Worm (Caenorhabditis elegans) whole organism, L1 larva: ENCODE results near the gene gpa-6.

Experiments used
- C34B4.2 ChIP-seq: sonication (generic microtip); optimal IDR thresholded peaks from 2 replicates; lab custom pipeline; 2017; ENCODE audit warnings: mild to moderate bottlenecking, missing genetic modification characterization, missing compliant biosample characterization
- Y116A8C.19 ChIP-seq: sonication (generic microtip); optimal IDR thresholded peaks from 2 replicates; lab custom pipeline; 2016; ENCODE audit warnings: missing compliant biosample characterization, missing genetic modification characterization, borderline replicate concordance
- aly-2 ChIP-seq: fragments of 150-350 bp; optimal IDR thresholded peaks from 2 replicates; lab custom pipeline; 2014; ENCODE audit warnings: missing biosample characterization, missing genetic modification characterization
- ceh-63 ChIP-seq: fragments of 200-800 bp; sonication (Bioruptor generic); optimal IDR thresholded peaks from 2 replicates; lab custom pipeline; 2018; ENCODE audit warnings: mild to moderate bottlenecking, missing genetic modification characterization, missing compliant biosample characterization
- ceh-8 ChIP-seq: fragments of 200-800 bp; sonication (Bioruptor generic); optimal IDR thresholded peaks from 2 replicates; lab custom pipeline; 2018; ENCODE audit warnings: mild to moderate bottlenecking, missing genetic modification characterization, moderate library complexity, missing compliant biosample characterization
- dsc-1 ChIP-seq: sonication (generic microtip); optimal IDR thresholded peaks from 2 replicates; lab custom pipeline; 2016; ENCODE audit warnings: mild to moderate bottlenecking, missing genetic modification characterization, missing compliant biosample characterization
- egl-13 ChIP-seq: sonication (generic microtip); optimal IDR thresholded peaks from 2 replicates; lab custom pipeline; 2016; ENCODE audit warnings: missing genotype, missing genetic modification reagents, missing genetic modification characterization, missing compliant biosample characterization
- egl-27 ChIP-seq, 2 experiments: fragments of 150-350 bp in 1 of 2; sonication (generic microtip); optimal IDR thresholded peaks; 3 replicates each; lab custom pipeline; 2017 to 2018; ENCODE audit warnings: missing biosample characterization in 2 of 2, missing genetic modification characterization in 2 of 2, missing genetic modification reagents in 2 of 2
- ets-5 ChIP-seq: fragments of 200-800 bp; sonication (Bioruptor generic); IDR thresholded peaks from 2 replicates; pipeline ENCODE4 v1.3.6; 2022; ENCODE audit warnings: missing genetic modification characterization, missing compliant biosample characterization
- fkh-10 ChIP-seq: sonication (generic microtip); optimal IDR thresholded peaks from 2 replicates; lab custom pipeline; 2017; ENCODE audit warnings: missing biosample characterization, missing genetic modification reagents, missing genetic modification characterization
- fkh-4 ChIP-seq: sonication (generic microtip); optimal IDR thresholded peaks from 2 replicates; lab custom pipeline; 2016; ENCODE audit warnings: missing compliant biosample characterization, missing genetic modification characterization, borderline replicate concordance
- hlh-17 ChIP-seq: fragments of 200-800 bp; sonication (Bioruptor generic); optimal IDR thresholded peaks from 2 replicates; lab custom pipeline; 2018; ENCODE audit warnings: missing genetic modification characterization, mild to moderate bottlenecking, missing compliant biosample characterization, moderate library complexity, borderline replicate concordance
- hlh-4 ChIP-seq: sonication (generic microtip); optimal IDR thresholded peaks from 2 replicates; lab custom pipeline; 2016; ENCODE audit warnings: mild to moderate bottlenecking, missing genetic modification characterization, missing compliant biosample characterization
- isw-1 ChIP-seq: fragments of 200-800 bp; sonication (Bioruptor generic); IDR thresholded peaks from 2 replicates; pipeline ENCODE4 v1.3.6; 2022; ENCODE audit warnings: missing genetic modification characterization, missing compliant biosample characterization
- jun-1 ChIP-seq: fragments of 150-350 bp; optimal IDR thresholded peaks from 2 replicates; lab custom pipeline; 2014; ENCODE audit warnings: missing biosample characterization, missing genetic modification reagents, missing genetic modification characterization
- lin-13 ChIP-seq: fragments of 150-350 bp; optimal IDR thresholded peaks from 2 replicates; lab custom pipeline; 2014; ENCODE audit warnings: missing biosample characterization, missing genetic modification reagents, missing genetic modification characterization
- lin-39 ChIP-seq: fragments of 150-350 bp; optimal IDR thresholded peaks from 2 replicates; lab custom pipeline; 2014; ENCODE audit warnings: missing biosample characterization, missing genetic modification reagents, missing genetic modification characterization
- lir-3 ChIP-seq: sonication (generic microtip); optimal IDR thresholded peaks from 2 replicates; lab custom pipeline; 2016; ENCODE audit warnings: mild to moderate bottlenecking, missing genetic modification characterization, moderate library complexity, missing compliant biosample characterization; ENCODE audit not compliant: poor library complexity
- lsy-2 ChIP-seq, 2 experiments: fragments of 150-350 bp; optimal IDR thresholded peaks; 2 replicates each; lab custom pipeline; 2014; ENCODE audit warnings: missing biosample characterization in 2 of 2, missing genetic modification characterization in 2 of 2
- mab-9 ChIP-seq: fragments of 200-800 bp; sonication (Bioruptor generic); IDR thresholded peaks from 2 replicates; pipeline ENCODE4 v1.3.6; 2022; ENCODE audit warnings: missing genetic modification reagents, missing genetic modification characterization, missing compliant biosample characterization
- nhr-11 ChIP-seq: fragments of 150-350 bp; optimal IDR thresholded peaks from 2 replicates; lab custom pipeline; 2014; ENCODE audit warnings: missing biosample characterization, missing genetic modification characterization
- nhr-20 ChIP-seq: sonication (generic microtip); optimal IDR thresholded peaks from 2 replicates; lab custom pipeline; 2016; ENCODE audit warnings: mild to moderate bottlenecking, missing genetic modification characterization, missing compliant biosample characterization
- nhr-237 ChIP-seq: fragments of 150-350 bp; optimal IDR thresholded peaks from 2 replicates; lab custom pipeline; 2014; ENCODE audit warnings: missing biosample characterization, missing genetic modification characterization
- nhr-47 ChIP-seq: sonication (generic microtip); optimal IDR thresholded peaks from 2 replicates; lab custom pipeline; 2016; ENCODE audit warnings: mild to moderate bottlenecking, missing genetic modification characterization, moderate library complexity, missing compliant biosample characterization
- nhr-71 ChIP-seq: sonication (generic microtip); optimal IDR thresholded peaks from 2 replicates; lab custom pipeline; 2016; ENCODE audit warnings: mild to moderate bottlenecking, missing genetic modification characterization, moderate library complexity, missing compliant biosample characterization
- nhr-76 ChIP-seq: sonication (generic microtip); optimal IDR thresholded peaks from 2 replicates; lab custom pipeline; 2017; ENCODE audit warnings: missing biosample characterization, missing genetic modification characterization
- nhr-77 ChIP-seq: fragments of 150-350 bp; optimal IDR thresholded peaks from 2 replicates; lab custom pipeline; 2014; ENCODE audit warnings: missing biosample characterization, missing genetic modification characterization
- nhr-84 ChIP-seq: sonication (generic microtip); optimal IDR thresholded peaks from 2 replicates; lab custom pipeline; 2017; ENCODE audit warnings: missing biosample characterization, missing genetic modification characterization
- nhr-90 ChIP-seq: sonication (generic microtip); optimal IDR thresholded peaks from 2 replicates; lab custom pipeline; 2016; ENCODE audit warnings: mild to moderate bottlenecking, missing genetic modification characterization, missing compliant biosample characterization; ENCODE audit not compliant: poor library complexity
- pag-3 ChIP-seq: sonication (generic microtip); optimal IDR thresholded peaks from 2 replicates; lab custom pipeline; 2017; ENCODE audit warnings: missing genetic modification characterization, mild to moderate bottlenecking, missing compliant biosample characterization, antibody characterized with exemption, borderline replicate concordance; ENCODE audit not compliant: insufficient read depth
- pax-3 ChIP-seq: fragments of 200-800 bp; sonication (Bioruptor generic); optimal IDR thresholded peaks from 2 replicates; lab custom pipeline; 2018; ENCODE audit warnings: mild to moderate bottlenecking, missing genetic modification characterization, moderate library complexity, missing compliant biosample characterization
- skn-1 ChIP-seq: fragments of 150-350 bp; optimal IDR thresholded peaks from 2 replicates; lab custom pipeline; 2014; ENCODE audit warnings: missing biosample characterization, missing genetic modification characterization
- snpc-4 ChIP-seq: fragments of 150-350 bp; optimal IDR thresholded peaks from 2 replicates; lab custom pipeline; 2014; ENCODE audit warnings: missing biosample characterization, missing genetic modification characterization
- sptf-1 ChIP-seq: fragments of 150-350 bp; optimal IDR thresholded peaks from 2 replicates; lab custom pipeline; 2014; ENCODE audit warnings: missing biosample characterization, missing genetic modification characterization
- tbx-2 ChIP-seq: sonication (generic microtip); optimal IDR thresholded peaks from 2 replicates; lab custom pipeline; 2016; ENCODE audit warnings: missing genetic modification characterization, missing compliant biosample characterization
- tlp-1 ChIP-seq: fragments of 150-350 bp; optimal IDR thresholded peaks from 2 replicates; lab custom pipeline; 2014; ENCODE audit warnings: missing biosample characterization, missing genetic modification characterization
- unc-130 ChIP-seq: fragments of 150-350 bp; optimal IDR thresholded peaks from 2 replicates; lab custom pipeline; 2017; ENCODE audit warnings: missing biosample characterization, missing genetic modification characterization, inconsistent platforms
- unc-30 ChIP-seq: sonication (generic microtip); optimal IDR thresholded peaks from 2 replicates; lab custom pipeline; 2017; ENCODE audit warnings: missing biosample characterization, missing genetic modification characterization
- unc-62 ChIP-seq: fragments of 150-350 bp; optimal IDR thresholded peaks from 2 replicates; lab custom pipeline; 2014; ENCODE audit warnings: missing biosample characterization, missing genetic modification reagents, missing genetic modification characterization
- unc-86 ChIP-seq: sonication (generic microtip); optimal IDR thresholded peaks from 2 replicates; lab custom pipeline; 2016; ENCODE audit warnings: missing genetic modification characterization, missing compliant biosample characterization
- unc-98 ChIP-seq: fragments of 200-800 bp; sonication (Bioruptor generic); IDR thresholded peaks from 2 replicates; pipeline ENCODE4 v1.3.6; 2022; ENCODE audit warnings: missing genetic modification characterization, missing compliant biosample characterization
- vab-15 ChIP-seq: sonication (generic microtip); optimal IDR thresholded peaks from 2 replicates; lab custom pipeline; 2017; ENCODE audit warnings: missing genotype, mild to moderate bottlenecking, missing genetic modification characterization, missing compliant biosample characterization
- zag-1 ChIP-seq: fragments of 150-350 bp; optimal IDR thresholded peaks from 2 replicates; lab custom pipeline; 2014; ENCODE audit warnings: missing biosample characterization, missing genetic modification characterization
- zip-4 ChIP-seq: fragments of 200-800 bp; sonication (Bioruptor generic); optimal IDR thresholded peaks from 2 replicates; lab custom pipeline; 2018; ENCODE audit warnings: mild to moderate bottlenecking, missing genetic modification characterization, moderate library complexity, missing compliant biosample characterization
- ztf-11 ChIP-seq, 2 experiments: sonication (generic microtip); optimal IDR thresholded peaks; 2 replicates each; lab custom pipeline; 2016 to 2017; ENCODE audit warnings: missing genetic modification characterization in 2 of 2, missing biosample characterization in 1 of 2, missing compliant biosample characterization in 1 of 2
- ztf-4 ChIP-seq: fragments of 150-350 bp; optimal IDR thresholded peaks from 2 replicates; lab custom pipeline; 2014; ENCODE audit warnings: missing biosample characterization, missing genetic modification characterization

Gene gpa-6

DNA sequence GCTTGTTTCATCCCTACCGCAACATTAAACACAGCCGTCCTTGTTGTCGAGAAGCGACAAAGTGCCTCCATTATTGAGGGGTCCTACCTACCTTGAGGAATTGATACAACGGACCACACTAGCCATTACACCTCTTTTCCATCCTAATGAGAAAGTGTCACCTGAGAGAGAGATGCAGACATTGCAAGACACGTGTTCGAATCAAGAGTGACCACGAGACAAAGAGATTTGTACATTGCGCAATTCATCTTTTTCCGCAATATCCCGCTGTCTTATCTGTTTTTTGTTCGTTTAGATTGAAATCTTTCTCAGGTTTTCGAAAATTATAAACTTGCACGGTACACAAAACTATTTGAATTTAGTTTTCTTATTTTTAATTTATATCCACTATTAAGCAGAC is 21.9 kb upstream of the gpa-6 start (continued):
- no peak for TF ChIP-seq dsc-1
- TF ChIP-seq lir-3 (tag; lab: Kevin White, UChicago), result peak; percentile 45
- TF ChIP-seq nhr-11 (tag; lab: Kevin White, UChicago), result no peak
- TF ChIP-seq ceh-8 (GFP tag; lab: Kevin White, UChicago), result no peak
- TF ChIP-seq tbx-2 (tag; lab: Kevin White, UChicago), result no peak
- TF ChIP-seq ceh-63, result no peak
- no peak for TF ChIP-seq ztf-4
- TF ChIP-seq C34B4.2, result no peak
- TF ChIP-seq nhr-237, result no peak
- TF ChIP-seq isw-1 (GFP tag; lab: Robert Waterston, UW), result no peak
- no peak for TF ChIP-seq lin-13
- no peak for TF ChIP-seq ztf-11 (tag; optimal IDR thresholded peaks at IDR 0.05; lab: Kevin White, UChicago)
- TF ChIP-seq nhr-77 (tag; lab: Kevin White, UChicago), result no peak
- no peak for TF ChIP-seq ets-5 (GFP tag; lab: Robert Waterston, UW)
- TF ChIP-seq unc-98 (GFP tag; lab: Robert Waterston, UW), result no peak
- TF ChIP-seq mab-9 (GFP tag; lab: Robert Waterston, UW), result no peak
- TF ChIP-seq unc-86 (tag; lab: Kevin White, UChicago), result no peak
- TF ChIP-seq nhr-20, result peak; percentile 73
- no peak for TF ChIP-seq zag-1
- no peak for TF ChIP-seq fkh-10 (GFP tag; lab: Kevin White, UChicago)
- peak; percentile 36 for TF ChIP-seq nhr-47 (tag; lab: Kevin White, UChicago)
- no peak for TF ChIP-seq Y116A8C.19
- TF ChIP-seq aly-2 (tag; lab: Kevin White, UChicago), result no peak
- no peak for TF ChIP-seq hlh-17
- TF ChIP-seq sptf-1, result no peak
- TF ChIP-seq pax-3, result no peak
- TF ChIP-seq vab-15 (tag; lab: Kevin White, UChicago), result no peak
- TF ChIP-seq nhr-71 (tag; lab: Kevin White, UChicago), result peak; percentile 87
- TF ChIP-seq unc-30, result no peak
- no peak for TF ChIP-seq tlp-1 (tag; lab: Kevin White, UChicago)
- peak; percentile 31 for TF ChIP-seq unc-130 (tag; lab: Kevin White, UChicago)
- TF ChIP-seq egl-13 (tag; lab: Kevin White, UChicago), result no peak
- no peak for TF ChIP-seq snpc-4 (tag; lab: Kevin White, UChicago)
- peak; percentile 39 to 41 for TF ChIP-seq lsy-2 (tag; optimal IDR thresholded peaks at IDR 0.05; lab: Kevin White, UChicago)
- no peak for TF ChIP-seq fkh-4 (tag; lab: Kevin White, UChicago)
- no peak for TF ChIP-seq jun-1
- peak; percentile 47 for TF ChIP-seq lin-39 (tag; lab: Kevin White, UChicago)
- no peak for TF ChIP-seq pag-3 (tag; lab: Kevin White, UChicago)
- no peak for TF ChIP-seq nhr-84
- no peak for TF ChIP-seq hlh-4
- TF ChIP-seq nhr-90, result peak; percentile 45
- no peak for TF ChIP-seq unc-62 (GFP tag; lab: Kevin White, UChicago)
- TF ChIP-seq nhr-76 (tag; lab: Kevin White, UChicago), result no peak
- TF ChIP-seq egl-27 (tag; optimal IDR thresholded peaks at IDR 0.05; lab: Kevin White, UChicago), result peak in 1 of 2 experiments; percentile 15
- peak; percentile 64 for TF ChIP-seq skn-1 (tag; lab: Kevin White, UChicago)
- no peak for TF ChIP-seq zip-4
